Worm (Caenorhabditis elegans): ENCODE data around the gene Y12A6A.1.

- no peak for TF ChIP-seq efl-3 (GFP tag; optimal IDR thresholded peaks at IDR 0.05)
- no peak for TF ChIP-seq unc-62 (GFP tag; optimal IDR thresholded peaks at IDR 0.05)
- TF ChIP-seq ztf-4 (tag; optimal IDR thresholded peaks at IDR 0.05) = no peak
- no peak for TF ChIP-seq irx-1 (tag; optimal IDR thresholded peaks at IDR 0.05)
- no peak for TF ChIP-seq mep-1 (tag; optimal IDR thresholded peaks at IDR 0.05)
- TF ChIP-seq rnt-1 (tag; optimal IDR thresholded peaks at IDR 0.05) = no peak
- no peak for TF ChIP-seq nhr-237 (tag; optimal IDR thresholded peaks at IDR 0.05)
- TF ChIP-seq hlh-4 (tag; optimal IDR thresholded peaks at IDR 0.05) = no peak
- no peak for TF ChIP-seq blmp-1 (tag; optimal IDR thresholded peaks at IDR 0.05)
Observed at ce11 chrX:13644884-13645283, 23.4 kb upstream of the Y12A6A.1 start.
